Worm (Caenorhabditis elegans): ENCODE data around the gene ubq-1.
A peak's percentile ranks its signal among the peaks of the same experiment; 100 is the strongest.

ubq-1 gene

DNA sequence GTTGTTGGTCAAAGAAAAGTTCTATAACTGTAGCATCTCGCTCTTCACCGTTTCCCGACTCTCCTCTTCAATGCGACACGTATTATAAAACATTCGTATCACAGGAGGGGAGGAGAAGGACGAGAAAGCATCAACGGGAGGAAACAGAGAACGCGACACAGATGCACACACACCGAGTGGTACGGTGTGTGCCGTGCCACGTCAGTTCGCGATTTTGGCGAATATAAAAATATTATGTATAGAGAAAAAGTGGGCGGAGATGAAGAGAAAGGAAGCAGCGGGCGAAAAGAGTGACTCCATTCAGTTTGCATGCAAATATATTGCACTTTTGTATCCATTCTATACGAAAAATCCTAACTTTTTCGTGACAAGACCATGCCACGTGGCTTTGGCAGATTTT lies 25.3 kb upstream of the ubq-1 start:
- TF ChIP-seq ama-1 (optimal IDR thresholded peaks at IDR 0.05) (peak; percentile 38), nhr-28 (tag; optimal IDR thresholded peaks at IDR 0.05) (peak; percentile 42), set-16 (GFP tag; IDR thresholded peaks at IDR 0.05) (no peak), unc-62 (GFP tag; optimal IDR thresholded peaks at IDR 0.05 in 1 of 2) (peak in 1 of 2 experiments; percentile 62), unc-62 (tag; optimal IDR thresholded peaks at IDR 0.05) (no peak), nhr-25 (tag; optimal IDR thresholded peaks at IDR 0.05; ENCODE audit: borderline replicate concordance, insufficient read depth) (no peak), dpl-1 (GFP tag; optimal IDR thresholded peaks at IDR 0.05) (no peak), hlh-11 (tag; optimal IDR thresholded peaks at IDR 0.05) (peak; percentile 79), hlh-30 (tag; optimal IDR thresholded peaks at IDR 0.05; ENCODE audit: insufficient read depth) (peak; percentile 29), nhr-11 (tag; optimal IDR thresholded peaks at IDR 0.05) (no peak), mep-1 (tag; optimal IDR thresholded peaks at IDR 0.05) (peak; percentile 31), lsy-2 (tag; optimal IDR thresholded peaks at IDR 0.05) (peak in 1 of 2 experiments; percentile 9), arid-1 (GFP tag; conservative IDR thresholded peaks at IDR 0.05) (0 out of 2 replicates have a peak, but pooled peaks have one; percentile 15), mxl-3 (GFP tag; optimal IDR thresholded peaks at IDR 0.05) (peak; percentile 13), pha-4 (GFP tag; IDR thresholded peaks at IDR 0.05) (no peak; the same call in 1 of the 2 replicates), pha-4 (tag; optimal IDR thresholded peaks at IDR 0.05) (peak; percentile 24), F37D6.2 (tag; optimal IDR thresholded peaks at IDR 0.05) (no peak), daf-16 (GFP tag; optimal IDR thresholded peaks at IDR 0.05) (no peak), daf-16 (tag; optimal IDR thresholded peaks at IDR 0.05) (peak; percentile 62), lir-3 (tag; optimal IDR thresholded peaks at IDR 0.05) (no peak), duxl-1 (tag; optimal IDR thresholded peaks at IDR 0.05; ENCODE audit: poor library complexity) (peak; percentile 39), mes-2 (tag; optimal IDR thresholded peaks at IDR 0.05; ENCODE audit: poor library complexity, severe bottlenecking) (peak; percentile 47), dve-1 (tag; optimal IDR thresholded peaks at IDR 0.05; ENCODE audit: insufficient read depth) (peak; percentile 79), daf-8 (GFP tag; IDR thresholded peaks at IDR 0.05) (no peak), ceh-62 (tag; optimal IDR thresholded peaks at IDR 0.05) (no peak), php-3 (GFP tag; IDR thresholded peaks at IDR 0.05) (0 out of 2 replicates have a peak, but pooled peaks have one; percentile 20), dmd-6 (GFP tag; IDR thresholded peaks at IDR 0.05) (0 out of 2 replicates have a peak, but pooled peaks have one; percentile 14), F10B5.3 (tag; optimal IDR thresholded peaks at IDR 0.05) (peak; percentile 27), pqm-1 (tag; optimal IDR thresholded peaks at IDR 0.05) (peak; percentile 55), lin-38 (GFP tag; IDR thresholded peaks at IDR 0.05) (peak; percentile 18; the same call in 1 of the 2 replicates)

DNA sequence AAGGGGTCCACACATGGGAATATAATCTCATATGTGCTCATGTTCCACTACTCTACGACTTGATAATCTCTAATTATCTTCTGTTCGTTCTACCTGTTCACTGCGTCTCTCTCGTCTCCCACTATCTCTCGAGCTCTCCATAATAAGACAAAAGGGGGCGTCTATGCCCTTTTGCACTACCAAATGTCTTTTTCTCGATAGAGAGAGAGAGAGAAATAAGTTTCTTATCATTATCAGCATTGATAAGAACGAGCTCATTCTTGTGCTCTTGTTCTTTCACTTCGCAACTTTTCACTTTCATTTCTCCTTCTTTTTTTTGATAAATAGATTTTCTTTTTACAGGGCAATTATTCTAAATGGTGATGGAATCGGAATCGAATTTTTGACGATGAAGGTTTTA lies 24.1 kb upstream of the ubq-1 start:
- no peak for TF ChIP-seq daf-16 (GFP tag; optimal IDR thresholded peaks at IDR 0.05)
- peak; percentile 57 for TF ChIP-seq daf-16 (tag; optimal IDR thresholded peaks at IDR 0.05)
- TF ChIP-seq hmg-1.1 (GFP tag; IDR thresholded peaks at IDR 0.05), result no peak
- TF ChIP-seq ceh-28 (tag; optimal IDR thresholded peaks at IDR 0.05), result no peak
- TF ChIP-seq tra-1 (GFP tag; IDR thresholded peaks at IDR 0.05), result 0 out of 2 replicates have a peak, but pooled peaks have one; percentile 10
- TF ChIP-seq nhr-6 (tag; optimal IDR thresholded peaks at IDR 0.05), result peak; percentile 33
- TF ChIP-seq dve-1 (tag; optimal IDR thresholded peaks at IDR 0.05; ENCODE audit: insufficient read depth), result peak; percentile 67
- TF ChIP-seq ztf-7 (tag; optimal IDR thresholded peaks at IDR 0.05), result peak; percentile 33
- peak; percentile 18 for TF ChIP-seq mep-1 (tag; optimal IDR thresholded peaks at IDR 0.05)
- peak; percentile 95 for TF ChIP-seq pqm-1 (tag; optimal IDR thresholded peaks at IDR 0.05)
- peak; percentile 64 for TF ChIP-seq dmd-6 (GFP tag; IDR thresholded peaks at IDR 0.05)
- TF ChIP-seq mes-2 (tag; optimal IDR thresholded peaks at IDR 0.05; ENCODE audit: poor library complexity, severe bottlenecking), result peak; percentile 40
- peak; percentile 44 for TF ChIP-seq nhr-77 (tag; optimal IDR thresholded peaks at IDR 0.05)
- peak; percentile 59 for TF ChIP-seq hlh-11 (tag; optimal IDR thresholded peaks at IDR 0.05)
- no peak for TF ChIP-seq mxl-2 (GFP tag; conservative IDR thresholded peaks at IDR 0.05)
- TF ChIP-seq nhr-28 (tag; optimal IDR thresholded peaks at IDR 0.05), result peak; percentile 67
- no peak for TF ChIP-seq aha-1 (tag)
